Worm (Caenorhabditis elegans): ENCODE data around the gene F13D12.10.

- TF ChIP-seq F37D6.2 (tag; optimal IDR thresholded peaks at IDR 0.05) (no peak), nhr-11 (tag; optimal IDR thresholded peaks at IDR 0.05) (no peak), nhr-77 (tag; optimal IDR thresholded peaks at IDR 0.05) (no peak), nhr-237 (tag; optimal IDR thresholded peaks at IDR 0.05) (no peak), nhr-41 (GFP tag; IDR thresholded peaks at IDR 0.05) (no peak), ceh-20 (GFP tag; IDR thresholded peaks at IDR 0.05) (no peak), ces-1 (GFP tag; optimal IDR thresholded peaks at IDR 0.05) (no peak), zag-1 (tag; optimal IDR thresholded peaks at IDR 0.05) (no peak), mdt-29 (GFP tag; IDR thresholded peaks at IDR 0.05) (no peak), lsy-2 (tag; optimal IDR thresholded peaks at IDR 0.05) (no peak), mdl-1 (tag; optimal IDR thresholded peaks at IDR 0.05) (no peak), Y48G9A.11 (GFP tag; IDR thresholded peaks at IDR 0.05) (no peak)
Observed at ce11 chrII:11695945-11696270, 17.7 kb upstream of the F13D12.10 start, which contains the start of gene xpf-1.
